Worm (Caenorhabditis elegans): ENCODE measurements around the gene C48B4.13.

DNA sequence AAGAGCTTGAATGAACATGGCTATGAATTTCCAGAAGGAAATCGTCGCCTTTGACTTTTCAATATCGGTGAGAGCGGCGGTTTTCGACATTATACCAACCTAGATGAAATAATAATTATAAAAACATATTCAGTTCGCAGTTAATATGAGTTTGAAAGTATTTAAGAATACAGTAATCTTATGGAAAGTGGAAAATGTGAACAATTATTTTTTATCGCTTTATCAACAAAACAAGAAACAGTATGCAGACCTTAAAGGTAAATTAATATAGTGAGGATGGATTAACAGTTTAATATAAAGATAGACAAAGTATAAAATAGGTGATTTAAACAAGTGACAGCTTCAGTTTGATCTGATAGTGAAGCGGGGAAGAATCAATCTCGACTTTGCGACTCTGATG is 10.1 kb upstream of the C48B4.13 start, which contains the start of gene C48B4.6:
- TF ChIP-seq syd-9 (tag; optimal IDR thresholded peaks at IDR 0.05) (no peak), F13H6.1 (tag; optimal IDR thresholded peaks at IDR 0.05) (no peak), pha-4 (tag; optimal IDR thresholded peaks at IDR 0.05) (no peak), nhr-11 (tag; optimal IDR thresholded peaks at IDR 0.05) (no peak)

Data from whole organism, late embryonic.